Worm (Caenorhabditis elegans) whole organism, L3 larva: ENCODE results near the gene pha-4.

Experiments used
- aly-2 ChIP-seq: fragments of 150-350 bp; optimal IDR thresholded peaks from 2 replicates; lab custom pipeline; 2014; ENCODE audit warnings: missing biosample characterization, missing genetic modification characterization
- ama-1 ChIP-seq: fragments of 150-350 bp; optimal IDR thresholded peaks from 2 replicates; lab custom pipeline; 2018
- ceh-16 ChIP-seq: sonication (generic microtip); optimal IDR thresholded peaks from 2 replicates; lab custom pipeline; 2017; ENCODE audit warnings: missing biosample characterization, missing genetic modification characterization
- ceh-28 ChIP-seq: fragments of 150-350 bp; optimal IDR thresholded peaks from 2 replicates; lab custom pipeline; 2014; ENCODE audit warnings: missing biosample characterization, missing genetic modification reagents, missing genetic modification characterization
- ceh-9 ChIP-seq: sonication (generic microtip); optimal IDR thresholded peaks from 2 replicates; lab custom pipeline; 2018; ENCODE audit warnings: missing biosample characterization, missing genetic modification characterization
- daf-12 ChIP-seq: fragments of 150-350 bp; optimal IDR thresholded peaks from 2 replicates; lab custom pipeline; 2014; ENCODE audit warnings: missing biosample characterization, missing genetic modification reagents, missing genetic modification characterization
- egl-27 ChIP-seq: sonication (generic microtip); optimal IDR thresholded peaks from 4 replicates; lab custom pipeline; 2017; ENCODE audit warnings: missing biosample characterization, missing genetic modification reagents, missing genetic modification characterization
- elt-2 ChIP-seq: sonication (generic microtip); optimal IDR thresholded peaks from 2 replicates; lab custom pipeline; 2016; ENCODE audit warnings: missing genetic modification reagents, mild to moderate bottlenecking, missing genetic modification characterization, missing compliant biosample characterization
- eor-1 ChIP-seq, 2 experiments: fragments of 150-350 bp; optimal IDR thresholded peaks; 2 replicates each; lab custom pipeline; 2014 to 2018; ENCODE audit warnings: missing biosample characterization in 2 of 2, missing genetic modification characterization in 2 of 2
- fkh-10 ChIP-seq: sonication (generic microtip); optimal IDR thresholded peaks from 2 replicates; lab custom pipeline; 2017; ENCODE audit warnings: missing biosample characterization, missing genetic modification reagents, missing genetic modification characterization
- fkh-2 ChIP-seq: fragments of 150-350 bp; optimal IDR thresholded peaks from 2 replicates; lab custom pipeline; 2014; ENCODE audit warnings: missing biosample characterization, missing genetic modification reagents, missing genetic modification characterization
- fos-1 ChIP-seq: fragments of 150-350 bp; optimal IDR thresholded peaks from 2 replicates; lab custom pipeline; 2014; ENCODE audit warnings: missing biosample characterization, missing genetic modification characterization
- hmg-11 ChIP-seq: sonication (generic microtip); optimal IDR thresholded peaks from 2 replicates; lab custom pipeline; 2016; ENCODE audit warnings: missing genetic modification characterization, missing compliant biosample characterization
- lin-15B ChIP-seq: fragments of 150-350 bp; optimal IDR thresholded peaks from 2 replicates; lab custom pipeline; 2014; ENCODE audit warnings: missing biosample characterization, missing genetic modification characterization
- lin-39 ChIP-seq: fragments of 150-350 bp; optimal IDR thresholded peaks from 2 replicates; lab custom pipeline; 2018; ENCODE audit warnings: missing biosample characterization, missing genetic modification reagents, missing genetic modification characterization
- lsy-12 ChIP-seq: sonication (generic microtip); optimal IDR thresholded peaks from 2 replicates; lab custom pipeline; 2016; ENCODE audit warnings: mild to moderate bottlenecking, missing genetic modification characterization, missing compliant biosample characterization
- mdl-1 ChIP-seq: fragments of 150-350 bp; optimal IDR thresholded peaks from 2 replicates; lab custom pipeline; 2014; ENCODE audit warnings: missing biosample characterization, missing genetic modification characterization
- nfya-1 ChIP-seq: sonication (generic microtip); optimal IDR thresholded peaks from 2 replicates; lab custom pipeline; 2017; ENCODE audit warnings: missing genetic modification characterization, mild to moderate bottlenecking, missing compliant biosample characterization, antibody characterized with exemption, moderate library complexity; ENCODE audit not compliant: insufficient read depth
- nhr-11 ChIP-seq: fragments of 150-350 bp; optimal IDR thresholded peaks from 2 replicates; lab custom pipeline; 2014; ENCODE audit warnings: missing biosample characterization, missing genetic modification characterization
- nhr-23 ChIP-seq: fragments of 150-350 bp; optimal IDR thresholded peaks from 2 replicates; lab custom pipeline; 2014; ENCODE audit warnings: missing biosample characterization, missing genetic modification reagents, missing genetic modification characterization
- nhr-237 ChIP-seq: fragments of 150-350 bp; optimal IDR thresholded peaks from 2 replicates; lab custom pipeline; 2014; ENCODE audit warnings: missing biosample characterization, missing genetic modification characterization
- nhr-25 ChIP-seq: sonication (generic microtip); optimal IDR thresholded peaks from 2 replicates; lab custom pipeline; 2017; ENCODE audit warnings: missing biosample characterization, missing genetic modification characterization
- nhr-43 ChIP-seq: sonication (generic microtip); optimal IDR thresholded peaks from 2 replicates; lab custom pipeline; 2016; ENCODE audit warnings: mild to moderate bottlenecking, missing genetic modification characterization, missing compliant biosample characterization; ENCODE audit not compliant: poor library complexity, severe bottlenecking
- pha-4 ChIP-seq: fragments of 150-350 bp; optimal IDR thresholded peaks from 2 replicates; lab custom pipeline; 2014; ENCODE audit warnings: missing biosample characterization, missing genetic modification reagents, missing genetic modification characterization
- pqm-1 ChIP-seq: fragments of 150-350 bp; optimal IDR thresholded peaks from 2 replicates; lab custom pipeline; 2017; ENCODE audit warnings: missing biosample characterization, missing genetic modification characterization, inconsistent platforms
- sea-2 ChIP-seq: fragments of 150-350 bp; sonication (generic microtip); optimal IDR thresholded peaks from 4 replicates; lab custom pipeline; 2014; ENCODE audit warnings: missing biosample characterization, missing genetic modification reagents, missing genetic modification characterization
- ztf-11 ChIP-seq: fragments of 150-350 bp; optimal IDR thresholded peaks from 2 replicates; lab custom pipeline; 2014; ENCODE audit warnings: missing biosample characterization, missing genetic modification characterization

pha-4 gene

DNA sequence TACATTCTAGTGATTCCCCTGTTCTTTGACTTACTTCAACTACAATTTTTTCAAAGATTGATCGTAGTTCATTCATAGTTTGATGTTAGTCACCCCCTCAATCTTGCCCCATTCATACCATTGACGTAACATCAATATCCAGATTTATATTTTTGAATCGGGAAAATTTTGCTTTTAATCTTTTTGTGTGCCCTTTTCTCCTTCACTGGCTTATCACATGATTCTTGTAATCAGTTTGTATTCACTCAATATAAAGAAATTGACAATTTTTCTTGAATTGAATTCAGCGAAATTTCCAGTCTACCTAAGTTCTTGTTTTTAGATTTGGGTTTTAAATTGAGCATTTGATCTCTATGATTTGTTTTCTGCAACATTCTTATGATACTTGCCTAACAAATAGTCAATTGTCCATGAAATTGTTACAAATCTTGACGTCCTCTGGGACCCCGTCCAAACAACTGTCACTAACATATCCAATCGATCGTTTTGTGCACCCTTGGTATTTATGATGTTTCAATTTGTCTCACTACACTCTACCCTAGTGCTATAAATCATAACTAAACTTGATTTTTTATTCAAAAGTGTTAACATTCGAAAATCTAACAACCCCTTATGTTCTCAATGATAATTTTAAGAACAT lies 27.0 kb downstream of the pha-4 start:
- TF ChIP-seq nhr-43 (peak; percentile 19), ceh-9 (tag; lab: Kevin White, UChicago) (no peak)

DNA sequence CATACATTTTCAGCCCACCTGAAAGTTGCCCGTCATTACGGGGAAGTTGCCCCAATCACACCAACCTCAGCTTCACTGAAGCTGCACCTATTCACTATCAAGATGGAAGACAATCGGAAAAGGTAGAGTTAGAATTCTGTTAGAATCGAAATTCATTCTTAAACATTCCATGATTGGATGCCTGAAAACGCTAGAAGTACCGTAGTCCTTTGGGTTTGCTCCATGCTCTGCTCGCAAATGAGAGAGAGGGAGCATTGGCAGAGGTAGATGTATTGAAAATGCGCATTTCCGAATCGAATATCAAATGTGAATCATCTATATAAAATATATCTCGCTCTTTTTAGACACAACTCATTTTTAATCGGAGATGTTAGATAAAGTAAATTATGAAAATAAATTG lies 27.5 kb downstream of the pha-4 start, which contains the start of gene hif-1:
Gene hif-1, plus strand, starts transcription at position 8 of the 400 bp plus-strand sequence.
- peak; percentile 65 for TF ChIP-seq ama-1 (lab: Kevin White, UChicago)
- TF ChIP-seq nfya-1 = peak; percentile 65
- no peak for TF ChIP-seq ztf-11 (tag; lab: Kevin White, UChicago)

DNA sequence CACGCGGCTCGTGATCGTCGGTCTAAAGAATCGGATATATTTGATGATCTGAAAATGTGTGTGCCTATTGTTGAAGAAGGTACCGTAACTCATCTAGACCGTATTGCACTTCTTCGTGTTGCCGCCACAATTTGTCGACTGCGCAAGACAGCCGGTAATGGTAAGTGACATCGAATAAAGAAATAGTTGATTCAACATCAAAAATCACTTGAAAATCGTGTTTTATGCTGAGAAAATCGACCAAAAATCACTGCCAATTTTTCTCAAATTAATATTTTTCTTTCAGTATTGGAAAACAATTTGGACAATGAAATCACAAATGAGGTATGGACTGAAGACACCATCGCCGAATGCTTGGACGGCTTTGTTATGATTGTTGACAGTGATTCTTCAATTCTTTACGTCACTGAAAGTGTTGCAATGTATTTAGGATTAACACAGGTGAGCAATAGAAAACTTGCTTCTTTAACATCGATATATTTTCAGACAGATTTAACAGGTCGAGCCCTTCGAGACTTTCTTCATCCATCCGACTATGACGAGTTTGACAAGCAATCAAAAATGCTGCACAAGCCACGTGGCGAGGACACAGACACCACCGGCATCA lies 28.6 kb downstream of the pha-4 start:
- TF ChIP-seq ceh-9 (tag; lab: Kevin White, UChicago) (no peak), ama-1 (lab: Kevin White, UChicago) (peak; percentile 27)

DNA sequence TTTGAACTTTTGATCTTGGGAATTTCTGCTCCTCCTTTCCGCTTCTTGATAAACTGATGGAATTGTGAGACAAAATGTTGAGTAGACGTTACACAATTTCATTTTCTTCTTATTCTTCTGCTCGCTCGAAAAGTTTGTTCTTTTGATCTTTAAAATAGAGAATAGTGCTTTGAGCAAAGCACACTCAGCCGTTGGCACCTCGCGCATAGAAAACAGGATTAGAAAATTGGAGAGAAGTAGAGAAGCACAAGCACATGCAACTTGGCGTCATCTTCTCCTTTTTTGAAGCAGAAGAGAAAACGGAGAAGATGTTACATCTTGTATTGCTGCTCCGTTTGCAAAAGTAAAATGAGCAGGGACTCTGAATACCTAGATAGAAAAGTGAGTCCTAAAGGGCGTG lies 29.3 kb downstream of the pha-4 start:
- TF ChIP-seq lsy-12 (tag; lab: Kevin White, UChicago) (peak; percentile 48), lin-15B (tag; lab: Kevin White, UChicago) (peak; percentile 33), hmg-11 (tag; lab: Kevin White, UChicago) (peak; percentile 38), fkh-2 (tag; lab: Kevin White, UChicago) (no peak), lin-39 (tag; lab: Kevin White, UChicago) (peak; percentile 33), ama-1 (lab: Kevin White, UChicago) (peak; percentile 86), fkh-10 (GFP tag; lab: Kevin White, UChicago) (peak; percentile 98), nfya-1 (peak; percentile 87), mdl-1 (tag; lab: Kevin White, UChicago) (peak; percentile 24), nhr-25 (tag; lab: Kevin White, UChicago) (no peak), ceh-28 (tag; lab: Kevin White, UChicago) (peak; percentile 3)

DNA sequence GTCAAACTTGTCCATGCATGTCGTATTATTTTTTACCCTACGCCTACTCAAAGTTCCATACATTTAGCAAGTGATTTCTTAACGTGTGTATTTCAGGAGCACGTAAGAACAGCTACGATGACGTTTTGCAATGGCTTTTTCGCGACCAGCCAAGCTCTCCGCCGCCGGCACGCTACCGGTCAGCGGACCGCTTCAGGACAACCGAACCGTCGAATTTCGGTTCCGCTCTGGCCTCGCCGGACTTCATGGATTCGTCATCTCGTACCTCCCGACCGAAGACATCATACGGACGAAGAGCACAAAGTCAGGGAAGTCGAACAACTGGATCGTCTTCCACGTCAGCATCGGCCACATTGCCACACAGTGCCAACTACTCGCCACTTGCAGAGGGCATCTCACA lies 30.8 kb downstream of the pha-4 start:
- TF ChIP-seq nhr-43 = no peak
- TF ChIP-seq nhr-11 (tag; lab: Kevin White, UChicago) = no peak
- no peak for TF ChIP-seq ama-1 (lab: Kevin White, UChicago)
- TF ChIP-seq nhr-237 = no peak
- TF ChIP-seq egl-27 (tag; lab: Kevin White, UChicago) = no peak
- TF ChIP-seq nhr-23 (tag; lab: Kevin White, UChicago) = no peak
- TF ChIP-seq nhr-25 (tag; lab: Kevin White, UChicago) = no peak
- no peak for TF ChIP-seq daf-12 (tag; lab: Kevin White, UChicago)
- no peak for TF ChIP-seq pqm-1 (tag; lab: Kevin White, UChicago)
- TF ChIP-seq nfya-1 = no peak
- no peak for TF ChIP-seq sea-2 (GFP tag; lab: Kevin White, UChicago)
- TF ChIP-seq ceh-16 (tag; lab: Kevin White, UChicago) = no peak
- no peak for TF ChIP-seq lsy-12 (tag; lab: Kevin White, UChicago)
- no peak for TF ChIP-seq fkh-10 (GFP tag; lab: Kevin White, UChicago)
- no peak for TF ChIP-seq pha-4 (tag; lab: Kevin White, UChicago)
- TF ChIP-seq fos-1 = no peak

DNA sequence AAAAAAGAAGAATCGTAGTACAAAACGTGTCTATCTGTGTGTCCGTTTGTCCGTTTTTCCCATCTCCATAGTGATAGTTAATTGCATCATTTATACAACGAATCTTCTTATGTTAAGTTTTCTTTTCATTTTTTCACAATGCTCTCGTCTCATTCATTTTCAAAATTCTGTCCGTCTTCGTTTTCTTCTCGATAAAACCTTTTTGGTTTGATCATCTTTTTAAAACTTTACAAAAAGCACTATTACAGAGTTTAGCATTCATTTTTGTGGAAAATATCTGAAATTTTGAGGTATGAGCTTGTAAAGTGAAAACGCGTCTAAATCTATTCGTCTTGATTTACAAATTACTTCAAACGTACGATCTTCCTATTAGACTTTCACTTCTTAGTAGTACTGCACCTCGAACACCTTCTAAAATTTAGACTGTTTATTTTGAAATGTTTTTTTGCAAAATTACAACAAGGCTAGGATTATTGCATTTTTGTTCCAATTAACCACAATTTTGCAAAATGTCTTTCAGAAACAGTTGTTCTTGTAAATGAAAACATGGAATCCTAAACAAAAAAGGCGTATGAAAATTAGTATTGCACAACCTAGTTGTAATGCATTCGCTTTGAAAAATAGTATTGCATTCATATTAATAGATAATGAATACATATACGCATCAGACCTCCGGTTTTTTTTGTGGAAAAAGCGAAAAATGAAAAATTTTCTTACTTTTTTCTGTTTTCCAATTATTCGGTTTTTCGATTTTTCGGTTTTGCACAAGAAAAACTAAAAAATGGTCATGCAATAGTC lies 32.4 kb downstream of the pha-4 start:
- TF ChIP-seq ceh-28 (tag; lab: Kevin White, UChicago) = peak; percentile 37
- TF ChIP-seq elt-2 = peak; percentile 29
- no peak for TF ChIP-seq eor-1 (tag; optimal IDR thresholded peaks at IDR 0.05; lab: Kevin White, UChicago)
- TF ChIP-seq aly-2 (tag; lab: Kevin White, UChicago) = peak; percentile 53
- peak; percentile 1 for TF ChIP-seq ama-1 (lab: Kevin White, UChicago)
